Fruit fly (Drosophila melanogaster) whole organism, pupa: ENCODE measurements around the gene CG5122.

Source experiments
- CG10348 ChIP-seq: fragments of 200-800 bp; sonication (Bioruptor generic); IDR thresholded peaks from 2 replicates; pipeline ENCODE4 v1.3.6; 2022; ENCODE audit warnings: missing biosample characterization, missing genetic modification characterization
- CG12605 ChIP-seq: fragments of 200-800 bp; sonication (Bioruptor generic); IDR thresholded peaks from 2 replicates; pipeline ENCODE4 v1.3.6; 2022; ENCODE audit warnings: missing biosample characterization, missing genetic modification characterization
- CG13204 ChIP-seq: fragments of 200-800 bp; sonication (Bioruptor generic); optimal IDR thresholded peaks from 2 replicates; lab custom pipeline; 2018; ENCODE audit warnings: missing biosample characterization, mild to moderate bottlenecking, missing genetic modification characterization, moderate library complexity
- CG34367 ChIP-seq: fragments of 200-800 bp; sonication (Bioruptor generic); optimal IDR thresholded peaks from 2 replicates; lab custom pipeline; 2018; ENCODE audit warnings: missing biosample characterization, mild to moderate bottlenecking, missing genetic modification characterization
- CG8159 ChIP-seq: fragments of 200-800 bp; sonication (Bioruptor generic); optimal IDR thresholded peaks from 3 replicates; lab custom pipeline; 2018; ENCODE audit warnings: missing biosample characterization, mild to moderate bottlenecking, missing genetic modification characterization, moderate library complexity
- CG8301 ChIP-seq: fragments of 200-800 bp; sonication (Bioruptor generic); optimal IDR thresholded peaks from 2 replicates; lab custom pipeline; 2018; ENCODE audit warnings: missing biosample characterization, mild to moderate bottlenecking, missing genetic modification characterization
- D1 ChIP-seq: fragments of 200-800 bp; sonication (Bioruptor generic); optimal IDR thresholded peaks from 2 replicates; lab custom pipeline; 2018; ENCODE audit warnings: missing biosample characterization, mild to moderate bottlenecking, missing genetic modification characterization, moderate library complexity
- EcR ChIP-seq: fragments of 200-800 bp; sonication (Bioruptor generic); optimal IDR thresholded peaks from 3 replicates; lab custom pipeline; 2019; ENCODE audit warnings: missing biosample characterization, missing genetic modification characterization, mild to moderate bottlenecking, moderate library complexity, missing genetic modification reagents
- Ets98B ChIP-seq: fragments of 200-800 bp; sonication (Bioruptor generic); IDR thresholded peaks from 2 replicates; pipeline ENCODE4 v1.3.6; 2022; ENCODE audit warnings: missing biosample characterization, missing genetic modification characterization
- Pif1B ChIP-seq: fragments of 200-800 bp; sonication (Bioruptor generic); optimal IDR thresholded peaks from 3 replicates; lab custom pipeline; 2016; ENCODE audit warnings: missing biosample characterization, missing genetic modification characterization
- Snoo ChIP-seq: fragments of 200-800 bp; sonication (Bioruptor generic); optimal IDR thresholded peaks from 3 replicates; lab custom pipeline; 2017; ENCODE audit warnings: missing biosample characterization, mild to moderate bottlenecking, missing genetic modification characterization, inconsistent platforms
- fd96Ca ChIP-seq: fragments of 200-800 bp; sonication (Bioruptor generic); IDR thresholded peaks from 3 replicates; pipeline ENCODE4 v1.3.6; 2022; ENCODE audit warnings: missing biosample characterization, missing genetic modification characterization
- gl ChIP-seq: fragments of 200-800 bp; sonication (Bioruptor generic); optimal IDR thresholded peaks from 2 replicates; lab custom pipeline; 2018; ENCODE audit warnings: missing biosample characterization, mild to moderate bottlenecking, missing genetic modification characterization

dm6 chr2L:13083423-13084079, 46.8 kb upstream of the CG5122 start:
- TF ChIP-seq CG10348 (GFP tag; lab: Robert Waterston, UW), result no peak
- TF ChIP-seq Snoo (tag; lab: Kevin White, UChicago), result no peak
- TF ChIP-seq CG34367 (tag; lab: Kevin White, UChicago), result peak; percentile 5
- TF ChIP-seq gl, result no peak
- TF ChIP-seq EcR (GFP tag; lab: Kevin White, UChicago), result no peak
- peak; percentile 18 for TF ChIP-seq CG8159 (tag; lab: Kevin White, UChicago)
- TF ChIP-seq Ets98B (GFP tag; lab: Robert Waterston, UW), result peak; percentile 69
- TF ChIP-seq CG12605, result peak; percentile 38; the same call in 1 of the 2 replicates
- TF ChIP-seq CG13204 (GFP tag; lab: Kevin White, UChicago), result no peak
- no peak for TF ChIP-seq D1
- peak; percentile 51 for TF ChIP-seq CG8301 (tag; lab: Kevin White, UChicago)
- TF ChIP-seq fd96Ca (GFP tag; lab: Robert Waterston, UW), result peak; percentile 72
- no peak for TF ChIP-seq Pif1B
